Fruit fly (Drosophila melanogaster) whole organism, embryonic: ENCODE results near the gene eIF3l.
A peak's percentile ranks its signal among the peaks of the same experiment; 100 is the strongest.

Source experiments
- Awh ChIP-seq: fragments of 200-800 bp; sonication (Bioruptor generic); IDR thresholded peaks from 2 replicates; pipeline ENCODE4, ENCODE4 v1.3.6; 2022; ENCODE audit warnings: missing biosample characterization, missing genetic modification characterization
- BtbVII ChIP-seq: fragments of 200-800 bp; sonication (Bioruptor generic); optimal IDR thresholded peaks from 3 replicates; lab custom pipeline; 2017; ENCODE audit warnings: missing biosample characterization, mild to moderate bottlenecking, missing genetic modification characterization
- CG10366 ChIP-seq: fragments of 200-800 bp; sonication (Bioruptor generic); IDR thresholded peaks from 2 replicates; pipeline ENCODE4 v1.3.6; 2022; ENCODE audit warnings: missing biosample characterization, missing genetic modification characterization
- CG10565 ChIP-seq: fragments of 200-800 bp; sonication (Bioruptor generic); optimal IDR thresholded peaks from 3 replicates; lab custom pipeline; 2016; ENCODE audit warnings: missing biosample characterization, mild to moderate bottlenecking, missing genetic modification characterization
- CG12299 ChIP-seq: fragments of 200-800 bp; sonication (Bioruptor generic); optimal IDR thresholded peaks from 2 replicates; lab custom pipeline; 2018; ENCODE audit warnings: missing biosample characterization, mild to moderate bottlenecking, missing genetic modification characterization
- CG1233 ChIP-seq: fragments of 200-800 bp; sonication (Bioruptor generic); optimal IDR thresholded peaks from 4 replicates; lab custom pipeline; 2018; ENCODE audit warnings: missing biosample characterization, mild to moderate bottlenecking, missing genetic modification characterization
- CG15011 ChIP-seq: fragments of 200-800 bp; sonication (Bioruptor generic); optimal IDR thresholded peaks from 3 replicates; lab custom pipeline; 2018; ENCODE audit warnings: missing biosample characterization, mild to moderate bottlenecking, missing genetic modification characterization
- CG16813 ChIP-seq: fragments of 200-800 bp; sonication (Bioruptor generic); IDR thresholded peaks from 3 replicates; pipeline ENCODE4 v1.3.6; 2022; ENCODE audit warnings: missing biosample characterization, missing genetic modification characterization; ENCODE audit not compliant: partially characterized antibody
- CG18476 ChIP-seq: fragments of 200-800 bp; sonication (Bioruptor generic); optimal IDR thresholded peaks from 2 replicates; lab custom pipeline; 2016; ENCODE audit warnings: missing biosample characterization, mild to moderate bottlenecking, missing genetic modification characterization
- CG2712 ChIP-seq: fragments of 200-800 bp; optimal IDR thresholded peaks from 3 replicates; lab custom pipeline; 2019; ENCODE audit warnings: missing biosample characterization, mild to moderate bottlenecking, missing genetic modification characterization, moderate library complexity
- CG30431 ChIP-seq: fragments of 200-800 bp; sonication (Bioruptor generic); optimal IDR thresholded peaks from 2 replicates; lab custom pipeline; 2017; ENCODE audit warnings: missing biosample characterization, missing genetic modification characterization
- CG33213 ChIP-seq: fragments of 200-800 bp; sonication (Bioruptor generic); optimal IDR thresholded peaks from 3 replicates; lab custom pipeline; 2016; ENCODE audit warnings: missing biosample characterization, missing genetic modification characterization
- CG33557 ChIP-seq: fragments of 200-800 bp; sonication (Bioruptor generic); optimal IDR thresholded peaks from 2 replicates; lab custom pipeline; 2019; ENCODE audit warnings: missing biosample characterization, mild to moderate bottlenecking, missing genetic modification characterization, moderate library complexity
- CG42726 ChIP-seq: fragments of 200-800 bp; sonication (Bioruptor generic); IDR thresholded peaks from 2 replicates; pipeline ENCODE4 v1.3.6; 2022; ENCODE audit warnings: missing biosample characterization, missing genetic modification characterization; ENCODE audit not compliant: partially characterized antibody
- CG4282 ChIP-seq: fragments of 200-800 bp; sonication (Bioruptor generic); optimal IDR thresholded peaks from 2 replicates; lab custom pipeline; 2016; ENCODE audit warnings: missing biosample characterization, missing genetic modification characterization
- CG43689 ChIP-seq: fragments of 200-800 bp; sonication (Bioruptor generic); IDR thresholded peaks from 2 replicates; pipeline ENCODE4 v1.3.6; 2022; ENCODE audit warnings: missing biosample characterization, missing genetic modification characterization
- CG6689 ChIP-seq: fragments of 200-800 bp; sonication (Bioruptor generic); IDR thresholded peaks from 2 replicates; pipeline ENCODE4 v1.3.6; 2022; ENCODE audit warnings: missing biosample characterization, missing genetic modification characterization
- CG7271 ChIP-seq: fragments of 200-800 bp; sonication (Bioruptor generic); optimal IDR thresholded peaks from 2 replicates; lab custom pipeline; 2018; ENCODE audit warnings: missing biosample characterization, mild to moderate bottlenecking, missing genetic modification characterization, moderate library complexity
- CG7357 ChIP-seq: fragments of 200-800 bp; sonication (Bioruptor generic); IDR thresholded peaks from 3 replicates; pipeline ENCODE4 v1.3.6; 2022; ENCODE audit warnings: missing biosample characterization, missing genetic modification characterization
- CG7372 ChIP-seq: fragments of 200-800 bp; sonication (Bioruptor generic); IDR thresholded peaks from 2 replicates; pipeline ENCODE4 v1.3.6; 2022; ENCODE audit warnings: missing biosample characterization, missing genetic modification characterization
- CG9727 ChIP-seq: fragments of 200-800 bp; sonication (Bioruptor generic); optimal IDR thresholded peaks from 3 replicates; lab custom pipeline; 2017; ENCODE audit warnings: missing biosample characterization, mild to moderate bottlenecking, missing genetic modification characterization
- CoRest ChIP-seq: fragments of 200-800 bp; sonication (Bioruptor generic); optimal IDR thresholded peaks from 3 replicates; lab custom pipeline; 2018; ENCODE audit warnings: missing biosample characterization, mild to moderate bottlenecking, missing genetic modification characterization, moderate library complexity
- D19A ChIP-seq: fragments of 200-800 bp; optimal IDR thresholded peaks from 3 replicates; lab custom pipeline; 2019; ENCODE audit warnings: missing biosample characterization, mild to moderate bottlenecking, missing genetic modification characterization, moderate library complexity
- Dll ChIP-seq: fragments of 200-800 bp; sonication (Bioruptor generic); IDR thresholded peaks from 4 replicates; pipeline ENCODE4 v1.3.6; 2022; ENCODE audit warnings: missing biosample characterization, missing genetic modification characterization; ENCODE audit not compliant: partially characterized antibody
- Doc2 ChIP-seq: fragments of 200-800 bp; sonication (Bioruptor generic); IDR thresholded peaks from 2 replicates; pipeline ENCODE4 v1.3.6; 2022; ENCODE audit warnings: missing biosample characterization, missing genetic modification characterization
- Eip74EF ChIP-seq, 2 experiments: fragments of 200-800 bp in 1 of 2; fragments of >200 bp in 1 of 2; sonication (Bioruptor generic) in 1 of 2; optimal IDR thresholded peaks; 2 replicates each; lab custom pipeline; 2017 to 2019; ENCODE audit warnings: missing biosample characterization in 2 of 2, missing genetic modification characterization in 2 of 2, mild to moderate bottlenecking in 1 of 2, moderate library complexity in 1 of 2
- Ets65A ChIP-seq: fragments of 200-800 bp; sonication (Bioruptor generic); peaks from one replicate; lab custom pipeline; 2016; ENCODE audit warnings: missing biosample characterization, missing genetic modification characterization
- Hr3 ChIP-seq: fragments of 200-800 bp; sonication (Bioruptor generic); optimal IDR thresholded peaks from 3 replicates; lab custom pipeline; 2016; ENCODE audit warnings: missing biosample characterization, missing genetic modification characterization
- Jarid2 ChIP-seq: fragments of 200-800 bp; sonication (Bioruptor generic); optimal IDR thresholded peaks from 3 replicates; lab custom pipeline; 2017; ENCODE audit warnings: mild to moderate bottlenecking, missing biosample characterization, missing genetic modification reagents, missing genetic modification characterization
- Max ChIP-seq: fragments of 200-800 bp; sonication (Bioruptor generic); optimal IDR thresholded peaks from 2 replicates; lab custom pipeline; 2016; ENCODE audit warnings: missing biosample characterization, mild to moderate bottlenecking, missing genetic modification characterization
- NC2α ChIP-seq: fragments of 200-800 bp; sonication (Bioruptor generic); optimal IDR thresholded peaks from 2 replicates; lab custom pipeline; 2016; ENCODE audit warnings: missing biosample characterization, missing genetic modification characterization
- Oaz ChIP-seq: fragments of 200-800 bp; sonication (Bioruptor generic); IDR thresholded peaks from 2 replicates; pipeline ENCODE4 v1.3.6; 2022; ENCODE audit warnings: missing biosample characterization, missing genetic modification characterization
- Taf1 ChIP-seq: fragments of 200-800 bp; sonication (Bioruptor generic); IDR thresholded peaks from 2 replicates; pipeline ENCODE4 v1.3.6; 2022; ENCODE audit warnings: missing biosample characterization, missing genetic modification characterization
- ap ChIP-seq: fragments of 200-800 bp; sonication (Bioruptor generic); IDR thresholded peaks from 2 replicates; pipeline ENCODE4 v1.3.6; 2022; ENCODE audit warnings: missing biosample characterization, missing genetic modification characterization
- az2 ChIP-seq: fragments of 200-800 bp; sonication (Bioruptor generic); optimal IDR thresholded peaks from 3 replicates; lab custom pipeline; 2016; ENCODE audit warnings: missing biosample characterization, missing genetic modification characterization
- btn ChIP-seq: fragments of 200-800 bp; sonication (Bioruptor generic); optimal IDR thresholded peaks from 2 replicates; lab custom pipeline; 2016; ENCODE audit warnings: missing biosample characterization, missing genetic modification characterization
- crc ChIP-seq: fragments of 200-800 bp; sonication (Bioruptor generic); optimal IDR thresholded peaks from 2 replicates; lab custom pipeline; 2016; ENCODE audit warnings: missing biosample characterization, missing genetic modification characterization
- dati ChIP-seq: fragments of 200-800 bp; sonication (Bioruptor generic); IDR thresholded peaks from 2 replicates; pipeline ENCODE4 v1.3.6; 2022; ENCODE audit warnings: missing biosample characterization, missing genetic modification characterization
- dysf ChIP-seq: fragments of 200-800 bp; sonication (Bioruptor generic); IDR thresholded peaks from 3 replicates; pipeline ENCODE4 v1.3.6; 2022; ENCODE audit warnings: missing biosample characterization, missing genetic modification characterization
- gce ChIP-seq: fragments of 200-800 bp; sonication (Bioruptor generic); IDR thresholded peaks from 3 replicates; pipeline ENCODE4 v1.3.6; 2022; ENCODE audit warnings: missing biosample characterization, missing genetic modification characterization
- hbn ChIP-seq: fragments of 200-800 bp; sonication (Bioruptor generic); IDR thresholded peaks from 2 replicates; pipeline ENCODE4 v1.3.6; 2022; ENCODE audit warnings: missing biosample characterization, missing genetic modification characterization; ENCODE audit not compliant: partially characterized antibody
- kni ChIP-seq: fragments of 200-800 bp; sonication (Bioruptor generic); optimal IDR thresholded peaks from 3 replicates; lab custom pipeline; 2017; ENCODE audit warnings: mild to moderate bottlenecking, missing biosample characterization, missing genetic modification reagents, missing genetic modification characterization
- lbe ChIP-seq: fragments of 200-800 bp; sonication (Bioruptor generic); optimal IDR thresholded peaks from 2 replicates; lab custom pipeline; 2016; ENCODE audit warnings: missing biosample characterization, mild to moderate bottlenecking, missing genetic modification characterization
- luna ChIP-seq: fragments of 200-800 bp; sonication (Bioruptor generic); optimal IDR thresholded peaks from 2 replicates; lab custom pipeline; 2016; ENCODE audit warnings: missing biosample characterization, missing genetic modification characterization
- mld ChIP-seq: fragments of 200-800 bp; sonication (Bioruptor generic); IDR thresholded peaks from 3 replicates; pipeline ENCODE4 v1.3.6; 2022; ENCODE audit warnings: missing biosample characterization, missing genetic modification characterization; ENCODE audit not compliant: partially characterized antibody
- pan ChIP-seq, 4 experiments: fragments of >200 bp in 3 of 4; fragments of 200-800 bp in 1 of 4; sonication (Bioruptor generic) in 1 of 4; optimal IDR thresholded peaks in 3 of 4; IDR thresholded peaks in 1 of 4; 2 replicates each; pipeline versions ENCODE4 v1.3.6 to Lab custom; 2017 to 2022; ENCODE audit warnings: missing biosample characterization in 2 of 4, missing genetic modification characterization in 2 of 4, mixed read lengths in 1 of 4
- sd ChIP-seq: fragments of 200-800 bp; sonication (Bioruptor generic); optimal IDR thresholded peaks from 3 replicates; lab custom pipeline; 2018; ENCODE audit warnings: missing biosample characterization, mild to moderate bottlenecking, missing genetic modification characterization, moderate library complexity
- tll ChIP-seq, 2 experiments: fragments of 200-800 bp in 1 of 2; fragments of >200 bp in 1 of 2; sonication (Bioruptor generic) in 1 of 2; optimal IDR thresholded peaks; 2 replicates each; lab custom pipeline; 2017 to 2019; ENCODE audit warnings: missing biosample characterization in 2 of 2, missing genetic modification characterization in 2 of 2, mild to moderate bottlenecking in 1 of 2, moderate library complexity in 1 of 2
- vfl ChIP-seq: fragments of 200-800 bp; sonication (Bioruptor generic); optimal IDR thresholded peaks from 2 replicates; lab custom pipeline; 2016; ENCODE audit warnings: missing biosample characterization, missing genetic modification characterization
- vvl ChIP-seq: fragments of 200-800 bp; sonication (Bioruptor generic); IDR thresholded peaks from 2 replicates; pipeline ENCODE4 v1.3.6; 2022; ENCODE audit warnings: missing biosample characterization, missing genetic modification characterization

eIF3l gene

dm6 chr3L:12124138-12124583 lies 21.7 kb downstream of the eIF3l start (continued):
- TF ChIP-seq CG30431 (GFP tag; lab: Kevin White, UChicago), result no peak
- TF ChIP-seq Jarid2, result no peak
- TF ChIP-seq gce, result no peak
- no peak for TF ChIP-seq CG18476 (GFP tag; lab: Kevin White, UChicago)
- TF ChIP-seq mld (GFP tag; lab: Robert Waterston, UW), result no peak
- no peak for TF ChIP-seq CG4282 (GFP tag; lab: Kevin White, UChicago)
- TF ChIP-seq D19A (tag; lab: Kevin White, UChicago), result peak; percentile 13
- no peak for TF ChIP-seq CG10366 (GFP tag; lab: Robert Waterston, UW)
- no peak for TF ChIP-seq CG7357 (GFP tag; lab: Robert Waterston, UW)
- no peak for TF ChIP-seq btn
- TF ChIP-seq Awh (GFP tag; lab: Robert Waterston, UW), result 0 out of 2 replicates have a peak, but pooled peaks have one; percentile 8
- peak; percentile 36 for TF ChIP-seq CG33557 (GFP tag; lab: Kevin White, UChicago)
- no peak for TF ChIP-seq luna (GFP tag; lab: Kevin White, UChicago)
- no peak for TF ChIP-seq az2 (GFP tag; lab: Kevin White, UChicago)
- no peak for TF ChIP-seq lbe (GFP tag; lab: Kevin White, UChicago)
- no peak for TF ChIP-seq Doc2 (GFP tag; lab: Robert Waterston, UW)
- TF ChIP-seq Max, result no peak
- TF ChIP-seq CG2712 (tag; lab: Kevin White, UChicago), result peak; percentile 16
- no peak for TF ChIP-seq CG33213 (GFP tag; lab: Kevin White, UChicago)
- TF ChIP-seq Eip74EF (GFP tag; optimal IDR thresholded peaks at IDR 0.05; lab: Kevin White, UChicago), result no peak
- TF ChIP-seq ap (GFP tag; lab: Robert Waterston, UW), result no peak
- peak; percentile 74 for TF ChIP-seq kni (GFP tag; lab: Kevin White, UChicago)
- TF ChIP-seq pan (optimal IDR thresholded peaks at IDR 0.05; lab: Kevin White, UChicago), result no peak
- TF ChIP-seq pan (GFP tag; optimal IDR thresholded peaks at IDR 0.05 in 1 of 2, IDR thresholded peaks at IDR 0.05 in 1 of 2), result peak in 1 of 2 experiments; percentile 11
- TF ChIP-seq Oaz (GFP tag; lab: Robert Waterston, UW), result no peak
- no peak for TF ChIP-seq CG16813 (GFP tag; lab: Robert Waterston, UW)
- TF ChIP-seq dysf, result no peak
- no peak for TF ChIP-seq Hr3 (GFP tag; lab: Kevin White, UChicago)
- no peak for TF ChIP-seq tll (GFP tag; optimal IDR thresholded peaks at IDR 0.05; lab: Kevin White, UChicago)
- no peak for TF ChIP-seq vfl
- peak; percentile 72 for TF ChIP-seq vvl (GFP tag; lab: Robert Waterston, UW)
- no peak for TF ChIP-seq BtbVII (GFP tag; lab: Kevin White, UChicago)
- TF ChIP-seq Ets65A, result no peak
- TF ChIP-seq CG12299 (tag; lab: Kevin White, UChicago), result peak; percentile 27
- TF ChIP-seq CG6689 (GFP tag; lab: Robert Waterston, UW), result no peak
- peak; percentile 10; the same call in 1 of the 2 replicates for TF ChIP-seq Taf1 (GFP tag; lab: Robert Waterston, UW)
- TF ChIP-seq sd (tag; lab: Kevin White, UChicago), result peak; percentile 93
- TF ChIP-seq Dll (GFP tag; lab: Robert Waterston, UW), result no peak
- no peak for TF ChIP-seq crc (GFP tag; lab: Kevin White, UChicago)
- no peak for TF ChIP-seq dati
- peak; percentile 38; the same call in 1 of the 2 replicates for TF ChIP-seq CG42726
- TF ChIP-seq CG7271 (tag; lab: Kevin White, UChicago), result no peak
- TF ChIP-seq CoRest (tag; lab: Kevin White, UChicago), result peak; percentile 57
- TF ChIP-seq CG10565 (GFP tag; lab: Kevin White, UChicago), result no peak
- TF ChIP-seq CG15011 (GFP tag; lab: Kevin White, UChicago), result no peak
- no peak; the same call in 1 of the 2 replicates for TF ChIP-seq CG7372 (GFP tag; lab: Robert Waterston, UW)
- TF ChIP-seq CG9727 (GFP tag; lab: Kevin White, UChicago), result no peak
- no peak for TF ChIP-seq CG43689 (GFP tag; lab: Robert Waterston, UW)
- no peak for TF ChIP-seq NC2α (GFP tag; lab: Kevin White, UChicago)
- no peak for TF ChIP-seq hbn (GFP tag; lab: Robert Waterston, UW)
- no peak for TF ChIP-seq CG1233 (GFP tag; lab: Kevin White, UChicago)
